Fruit fly (Drosophila melanogaster) whole organism, wandering third instar larva: ENCODE data around the gene Vps33B.

Experiments used
- Abd-B ChIP-seq: fragments of >200 bp; optimal IDR thresholded peaks from 2 replicates; lab custom pipeline; 2017; ENCODE audit warnings: missing biosample characterization, missing genetic modification characterization
- Dfd ChIP-seq: fragments of >200 bp; optimal IDR thresholded peaks from 2 replicates; lab custom pipeline; 2017; ENCODE audit warnings: missing biosample characterization, missing genetic modification characterization
- Dif ChIP-seq: fragments of 200-275, 200-300 bp; sonication (Bioruptor generic); optimal IDR thresholded peaks from 2 replicates; lab custom pipeline; 2018; ENCODE audit warnings: missing biosample characterization, missing genetic modification characterization; ENCODE audit not compliant: partially characterized antibody
- Hr78 ChIP-seq: fragments of >200 bp; optimal IDR thresholded peaks from 2 replicates; lab custom pipeline; 2017; ENCODE audit warnings: missing biosample characterization, missing genetic modification characterization
- Hr83 ChIP-seq: fragments of 200-300 bp; sonication (Bioruptor generic); optimal IDR thresholded peaks from 2 replicates; lab custom pipeline; 2016; ENCODE audit warnings: missing biosample characterization, mild to moderate bottlenecking, missing genetic modification characterization, moderate library complexity; ENCODE audit not compliant: poor library complexity, severe bottlenecking
- Jra ChIP-seq: sonication (Bioruptor generic); optimal IDR thresholded peaks from 2 replicates; lab custom pipeline; 2016; ENCODE audit warnings: missing biosample characterization, missing genetic modification characterization
- Mio ChIP-seq: sonication (Bioruptor generic); optimal IDR thresholded peaks from 2 replicates; lab custom pipeline; 2016; ENCODE audit warnings: missing biosample characterization, missing genetic modification characterization
- Myc ChIP-seq: fragments of >200 bp; optimal IDR thresholded peaks from 2 replicates; lab custom pipeline; 2017
- Rel ChIP-seq, 2 experiments: fragments of 200-800 bp; sonication (Bioruptor generic) in 1 of 2; optimal IDR thresholded peaks; 2 replicates in 1 of 2; 3 replicates in 1 of 2; lab custom pipeline; 2016 to 2019; ENCODE audit warnings: mild to moderate bottlenecking in 2 of 2, missing biosample characterization in 2 of 2, missing genetic modification characterization in 2 of 2, moderate library complexity in 1 of 2
- Sp1 ChIP-seq: fragments of 200-800 bp; sonication (Bioruptor generic); optimal IDR thresholded peaks from 3 replicates; lab custom pipeline; 2019; ENCODE audit warnings: missing biosample characterization, mild to moderate bottlenecking, missing genetic modification characterization, moderate library complexity
- Vsx2 ChIP-seq: fragments of 200-300, 225-300 bp; sonication (Bioruptor generic); optimal IDR thresholded peaks from 2 replicates; lab custom pipeline; 2018; ENCODE audit warnings: missing biosample characterization, missing genetic modification characterization; ENCODE audit not compliant: partially characterized antibody
- dl ChIP-seq, 2 experiments: fragments of 175-275, 200-275 bp in 1 of 2; fragments of 200-275 bp in 1 of 2; sonication (Bioruptor generic); optimal IDR thresholded peaks; lab custom pipeline; 2018; ENCODE audit warnings: mild to moderate bottlenecking in 2 of 2, missing biosample characterization in 2 of 2, missing genetic modification characterization in 2 of 2, moderate library complexity in 2 of 2; ENCODE audit not compliant: partially characterized antibody in 2 of 2, insufficient read depth in 1 of 2
- ey ChIP-seq: fragments of 200-800 bp; sonication (Bioruptor generic); optimal IDR thresholded peaks from 2 replicates; lab custom pipeline; 2016; ENCODE audit warnings: missing biosample characterization, missing genetic modification characterization
- fru ChIP-seq: fragments of 200-800 bp; sonication (Bioruptor generic); optimal IDR thresholded peaks from 3 replicates; lab custom pipeline; 2016; ENCODE audit warnings: missing biosample characterization, mild to moderate bottlenecking, missing genetic modification characterization
- jim ChIP-seq: fragments of 175-275, 200-325 bp; sonication (Bioruptor generic); optimal IDR thresholded peaks from 2 replicates; lab custom pipeline; 2016; ENCODE audit warnings: missing biosample characterization, mild to moderate bottlenecking, missing genetic modification characterization
- psq ChIP-seq: fragments of 200-800 bp; sonication (Bioruptor generic); optimal IDR thresholded peaks from 3 replicates; lab custom pipeline; 2017; ENCODE audit warnings: missing biosample characterization, mild to moderate bottlenecking, missing genetic modification characterization, moderate library complexity
- sage ChIP-seq: fragments of 200-800 bp; sonication (Bioruptor generic); optimal IDR thresholded peaks from 2 replicates; lab custom pipeline; 2016; ENCODE audit warnings: missing biosample characterization, mild to moderate bottlenecking, missing genetic modification characterization
- tai ChIP-seq: sonication (Bioruptor generic); optimal IDR thresholded peaks from 2 replicates; lab custom pipeline; 2016; ENCODE audit warnings: missing biosample characterization, missing genetic modification characterization
- usp ChIP-seq: fragments of >200 bp; optimal IDR thresholded peaks from 2 replicates; lab custom pipeline; 2017; ENCODE audit warnings: missing biosample characterization, missing genetic modification characterization

The Vps33B gene

DNA sequence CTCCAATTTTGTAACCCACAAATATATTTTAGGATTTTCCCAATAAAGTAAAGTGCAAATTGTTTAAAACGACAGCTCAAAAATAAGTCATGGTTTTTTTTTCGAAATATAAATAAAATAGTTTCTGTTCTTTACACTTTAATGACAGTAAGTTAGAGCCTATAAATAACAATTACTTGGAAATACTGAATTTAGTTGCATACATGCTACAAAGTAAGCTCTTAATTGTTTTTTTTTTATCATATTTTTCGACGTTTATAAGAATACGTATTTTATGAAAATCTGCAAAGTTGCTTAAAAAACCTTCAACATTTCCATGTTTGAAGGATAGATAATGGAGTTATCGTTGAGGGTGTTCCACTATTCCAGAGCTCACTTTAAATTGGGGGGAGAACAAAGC is 44.2 kb downstream of the Vps33B start:
- no peak for TF ChIP-seq tai (GFP tag; lab: Kevin White, UChicago)
- TF ChIP-seq psq (GFP tag; lab: Kevin White, UChicago): no peak
- no peak for TF ChIP-seq Vsx2
- no peak for TF ChIP-seq sage (GFP tag; lab: Kevin White, UChicago)

DNA sequence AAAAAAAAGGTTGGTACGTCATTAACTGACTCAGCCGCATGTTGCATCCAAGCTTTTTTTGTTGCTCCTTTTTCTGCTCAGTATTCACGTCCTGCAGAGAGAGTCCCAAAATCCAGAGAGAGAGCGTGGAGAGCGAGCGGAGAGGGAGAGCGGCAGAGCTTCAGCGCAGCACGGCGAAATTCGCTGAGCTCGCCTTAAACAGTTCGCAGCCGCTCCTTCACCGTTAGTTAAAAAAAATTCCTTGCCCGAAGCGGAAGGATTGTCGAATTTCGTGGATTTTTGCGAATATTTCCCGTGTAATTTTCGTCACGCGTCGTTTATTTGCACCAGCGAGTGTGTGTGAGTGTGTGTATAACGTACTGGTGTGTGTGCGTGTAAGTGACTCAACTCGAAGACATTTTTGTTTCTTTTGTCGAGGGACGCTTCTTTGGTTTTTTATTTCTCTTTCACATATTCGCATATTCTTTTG is 44.8 kb downstream of the Vps33B start:
- TF ChIP-seq Hr83 (GFP tag; lab: Kevin White, UChicago) (peak; percentile 42), Vsx2 (peak; percentile 58), Hr78 (GFP tag; lab: Kevin White, UChicago) (no peak), Jra (GFP tag; lab: Kevin White, UChicago) (peak; percentile 59), Dif (GFP tag; lab: Kevin White, UChicago) (peak; percentile 85), Mio (GFP tag; lab: Kevin White, UChicago) (no peak), fru (GFP tag; lab: Kevin White, UChicago) (no peak), Rel (GFP tag; optimal IDR thresholded peaks at IDR 0.05; lab: Kevin White, UChicago) (peak; percentile 27), Rel (tag; optimal IDR thresholded peaks at IDR 0.05; lab: Kevin White, UChicago) (no peak), Abd-B (no peak), Sp1 (GFP tag; lab: Kevin White, UChicago) (peak; percentile 27), dl (GFP tag; optimal IDR thresholded peaks at IDR 0.05; lab: Kevin White, UChicago; ENCODE audit: insufficient read depth in 1 of 2, partially characterized antibody in 2 of 2) (peak; percentile 67 to 89)
- TF ChIP-seq, all 38 proteins: peak for 7

DNA sequence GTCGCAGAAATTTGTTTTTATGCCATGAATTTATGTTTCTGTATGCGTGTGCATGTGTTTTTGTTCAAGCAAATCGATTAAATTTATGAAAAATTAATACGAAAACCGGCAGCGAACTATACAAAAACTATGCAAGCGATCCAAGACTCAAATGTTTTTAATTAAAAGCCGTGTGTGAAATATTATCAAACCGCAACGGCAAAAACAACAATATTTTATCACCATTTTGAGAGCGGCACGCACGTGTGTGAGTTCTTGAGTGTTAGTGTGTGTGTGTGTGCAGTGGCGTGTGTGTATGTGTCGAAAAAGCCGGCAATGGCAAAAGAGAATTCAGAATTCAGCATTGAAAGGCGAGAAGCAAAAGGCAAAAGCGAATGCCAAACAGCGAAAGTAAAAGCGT is 45.3 kb downstream of the Vps33B start:
- TF ChIP-seq Dfd (GFP tag; lab: Kevin White, UChicago) (peak; percentile 41), psq (GFP tag; lab: Kevin White, UChicago) (peak; percentile 53), Sp1 (GFP tag; lab: Kevin White, UChicago) (no peak), jim (no peak), Myc (lab: Kevin White, UChicago) (no peak), usp (GFP tag; lab: Kevin White, UChicago) (no peak), Dif (GFP tag; lab: Kevin White, UChicago) (no peak), Vsx2 (no peak), ey (GFP tag; lab: Kevin White, UChicago) (no peak)

DNA sequence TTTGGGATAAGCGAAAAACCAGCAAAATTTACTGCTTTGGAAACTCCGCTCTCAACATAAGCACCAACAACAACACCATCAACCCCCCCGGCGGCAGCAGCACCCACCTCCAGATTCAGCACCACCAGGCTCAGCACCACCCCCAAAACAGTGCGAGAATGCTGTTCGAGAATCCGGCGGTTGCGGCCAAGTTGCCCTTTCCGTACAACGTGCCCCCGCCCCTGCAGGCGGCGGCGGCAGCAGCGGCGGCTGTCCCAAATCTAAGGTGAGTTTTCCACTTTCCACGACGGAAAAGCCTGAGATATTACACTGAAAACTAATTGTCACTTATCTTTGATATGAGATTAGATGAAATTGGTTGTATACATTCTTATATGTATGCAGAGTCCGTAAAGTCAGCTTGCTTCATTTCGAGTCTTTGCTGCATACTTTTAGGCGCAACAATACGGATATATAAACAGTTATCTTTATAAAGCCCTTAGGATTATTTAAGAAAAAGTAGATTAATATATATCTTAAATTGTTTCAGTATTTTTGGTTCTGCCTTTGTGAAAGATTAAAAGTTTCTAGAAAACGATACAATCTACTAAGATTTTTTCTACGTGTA is 46.3 kb downstream of the Vps33B start:
- TF ChIP-seq tai (GFP tag; lab: Kevin White, UChicago) (peak; percentile 12), sage (GFP tag; lab: Kevin White, UChicago) (no peak)
- TF ChIP-seq, all 38 proteins: peak for 1
